Worm (Caenorhabditis elegans) whole organism, late embryonic: ENCODE measurements around the gene aak-2.

Experiments
- C08G9.2 ChIP-seq: sonication (generic microtip); optimal IDR thresholded peaks from 2 replicates; lab custom pipeline; 2016; ENCODE audit warnings: mild to moderate bottlenecking, missing genetic modification characterization, moderate library complexity, missing compliant biosample characterization
- C38D4.7 ChIP-seq: fragments of 200-800 bp; sonication (Bioruptor generic); optimal IDR thresholded peaks from 2 replicates; lab custom pipeline; 2018; ENCODE audit warnings: mild to moderate bottlenecking, missing genetic modification characterization, moderate library complexity, missing compliant biosample characterization
- Y22D7AL.16 ChIP-seq: sonication (generic microtip); optimal IDR thresholded peaks from 2 replicates; lab custom pipeline; 2016; ENCODE audit warnings: missing genetic modification characterization, missing compliant biosample characterization
- ama-1 ChIP-seq: fragments of 150-350 bp; optimal IDR thresholded peaks from 2 replicates; lab custom pipeline; 2014
- ceh-14 ChIP-seq: sonication (generic microtip); optimal IDR thresholded peaks from 2 replicates; lab custom pipeline; 2016; ENCODE audit warnings: missing genotype, missing genetic modification characterization, missing compliant biosample characterization
- ceh-18 ChIP-seq: sonication (generic microtip); optimal IDR thresholded peaks from 2 replicates; lab custom pipeline; 2016; ENCODE audit warnings: missing genetic modification characterization, missing compliant biosample characterization
- ceh-22 ChIP-seq: sonication (generic microtip); optimal IDR thresholded peaks from 2 replicates; lab custom pipeline; 2017; ENCODE audit warnings: missing biosample characterization, missing genetic modification characterization
- ceh-24 ChIP-seq: sonication (generic microtip); optimal IDR thresholded peaks from 2 replicates; lab custom pipeline; 2016; ENCODE audit warnings: mild to moderate bottlenecking, missing genetic modification characterization, missing compliant biosample characterization
- ceh-30 ChIP-seq: fragments of 150-350 bp; optimal IDR thresholded peaks from 2 replicates; lab custom pipeline; 2014; ENCODE audit warnings: missing biosample characterization, missing genetic modification characterization
- ceh-34 ChIP-seq: sonication (generic microtip); optimal IDR thresholded peaks from 2 replicates; lab custom pipeline; 2016; ENCODE audit warnings: mild to moderate bottlenecking, missing genetic modification characterization, missing compliant biosample characterization
- ceh-9 ChIP-seq: sonication (generic microtip); optimal IDR thresholded peaks from 2 replicates; lab custom pipeline; 2016; ENCODE audit warnings: mild to moderate bottlenecking, missing genetic modification characterization, inconsistent platforms, missing compliant biosample characterization
- che-1 ChIP-seq: sonication (generic microtip); optimal IDR thresholded peaks from 2 replicates; lab custom pipeline; 2016; ENCODE audit warnings: mild to moderate bottlenecking, missing genetic modification characterization, missing compliant biosample characterization
- elt-2 ChIP-seq: sonication (generic microtip); optimal IDR thresholded peaks from 2 replicates; lab custom pipeline; 2016; ENCODE audit warnings: missing genetic modification reagents, missing genetic modification characterization, missing compliant biosample characterization
- elt-4 ChIP-seq: sonication (generic microtip); optimal IDR thresholded peaks from 2 replicates; lab custom pipeline; 2016; ENCODE audit warnings: missing genetic modification characterization, missing compliant biosample characterization
- ets-4 ChIP-seq: sonication (generic microtip); optimal IDR thresholded peaks from 2 replicates; lab custom pipeline; 2016; ENCODE audit warnings: missing genetic modification characterization, missing compliant biosample characterization
- fkh-10 ChIP-seq: fragments of 150-350 bp; optimal IDR thresholded peaks from 2 replicates; lab custom pipeline; 2014; ENCODE audit warnings: missing biosample characterization, missing genetic modification reagents, missing genetic modification characterization
- fkh-6 ChIP-seq: sonication (generic microtip); optimal IDR thresholded peaks from 2 replicates; lab custom pipeline; 2016; ENCODE audit warnings: missing genetic modification characterization, missing compliant biosample characterization
- hlh-13 ChIP-seq: fragments of 200-800 bp; sonication (Bioruptor generic); optimal IDR thresholded peaks from 2 replicates; lab custom pipeline; 2018; ENCODE audit warnings: mild to moderate bottlenecking, missing genetic modification characterization, missing compliant biosample characterization
- hlh-15 ChIP-seq: sonication (generic microtip); optimal IDR thresholded peaks from 2 replicates; lab custom pipeline; 2016; ENCODE audit warnings: missing genetic modification characterization, missing compliant biosample characterization
- hlh-30 ChIP-seq: sonication (generic microtip); optimal IDR thresholded peaks from 2 replicates; lab custom pipeline; 2017; ENCODE audit warnings: antibody characterized with exemption, missing genetic modification characterization, missing compliant biosample characterization; ENCODE audit not compliant: insufficient read depth
- hlh-8 ChIP-seq: sonication (generic microtip); optimal IDR thresholded peaks from 2 replicates; lab custom pipeline; 2016; ENCODE audit warnings: missing genotype, missing genetic modification characterization, missing compliant biosample characterization
- madf-2 ChIP-seq: sonication (generic microtip); optimal IDR thresholded peaks from 2 replicates; lab custom pipeline; 2017; ENCODE audit warnings: missing genetic modification characterization, missing compliant biosample characterization
- nfya-1 ChIP-seq: sonication (generic microtip); optimal IDR thresholded peaks from 2 replicates; lab custom pipeline; 2017; ENCODE audit warnings: missing genetic modification characterization, mild to moderate bottlenecking, missing compliant biosample characterization, antibody characterized with exemption, moderate library complexity
- nhr-232 ChIP-seq: sonication (generic microtip); optimal IDR thresholded peaks from 2 replicates; lab custom pipeline; 2016; ENCODE audit warnings: missing genetic modification characterization, missing compliant biosample characterization
- npax-4 ChIP-seq: sonication (generic microtip); optimal IDR thresholded peaks from 2 replicates; lab custom pipeline; 2016; ENCODE audit warnings: missing genetic modification characterization, missing compliant biosample characterization
- odd-2 ChIP-seq: sonication (generic microtip); optimal IDR thresholded peaks from 2 replicates; lab custom pipeline; 2017; ENCODE audit warnings: antibody characterized with exemption, mild to moderate bottlenecking, missing genetic modification characterization, missing compliant biosample characterization
- pax-1 ChIP-seq: fragments of 150-350 bp; optimal IDR thresholded peaks from 2 replicates; lab custom pipeline; 2014; ENCODE audit warnings: missing biosample characterization, missing genetic modification characterization
- pha-2 ChIP-seq: sonication (generic microtip); optimal IDR thresholded peaks from 2 replicates; lab custom pipeline; 2017; ENCODE audit warnings: mild to moderate bottlenecking, missing genetic modification characterization, missing compliant biosample characterization
- pros-1 ChIP-seq: fragments of 150-350 bp; optimal IDR thresholded peaks from 2 replicates; lab custom pipeline; 2014; ENCODE audit warnings: missing biosample characterization, missing genetic modification reagents, missing genetic modification characterization
- rnt-1 ChIP-seq: sonication (generic microtip); optimal IDR thresholded peaks from 2 replicates; lab custom pipeline; 2016; ENCODE audit warnings: missing genetic modification characterization, missing compliant biosample characterization
- sox-2 ChIP-seq: fragments of 200-800 bp; sonication (Bioruptor generic); IDR thresholded peaks from 2 replicates; pipeline ENCODE4 v1.3.6; 2022; ENCODE audit warnings: missing genetic modification reagents, missing genetic modification characterization, missing compliant biosample characterization
- sox-4 ChIP-seq: sonication (generic microtip); optimal IDR thresholded peaks from 2 replicates; lab custom pipeline; 2017; ENCODE audit warnings: mild to moderate bottlenecking, missing genetic modification characterization, inconsistent platforms, missing compliant biosample characterization
- syd-9 ChIP-seq: sonication (generic microtip); optimal IDR thresholded peaks from 2 replicates; lab custom pipeline; 2016; ENCODE audit warnings: mild to moderate bottlenecking, missing genetic modification characterization, moderate library complexity, missing compliant biosample characterization
- tbx-2 ChIP-seq: sonication (generic microtip); optimal IDR thresholded peaks from 2 replicates; lab custom pipeline; 2016; ENCODE audit warnings: missing genetic modification characterization, missing compliant biosample characterization
- tbx-7 ChIP-seq: sonication (generic microtip); optimal IDR thresholded peaks from 2 replicates; lab custom pipeline; 2016; ENCODE audit warnings: missing genotype, missing genetic modification characterization, missing compliant biosample characterization
- ttx-3 ChIP-seq: sonication (generic microtip); optimal IDR thresholded peaks from 2 replicates; lab custom pipeline; 2016; ENCODE audit warnings: missing genetic modification reagents, missing genetic modification characterization, missing compliant biosample characterization
- unc-3 ChIP-seq, 2 experiments: fragments of 200-800 bp in 1 of 2; sonication (Bioruptor generic) in 1 of 2; sonication (generic microtip) in 1 of 2; conservative IDR thresholded peaks in 1 of 2; optimal IDR thresholded peaks in 1 of 2; 2 replicates each; pipeline versions ENCODE4 v1.3.6 to Lab custom; 2016 to 2022; ENCODE audit warnings: missing compliant biosample characterization in 2 of 2, missing genetic modification characterization in 2 of 2, missing genetic modification reagents in 1 of 2
- unc-42 ChIP-seq: sonication (generic microtip); optimal IDR thresholded peaks from 2 replicates; lab custom pipeline; 2016; ENCODE audit warnings: missing genotype, missing genetic modification characterization, missing compliant biosample characterization
- unc-86 ChIP-seq: sonication (generic microtip); optimal IDR thresholded peaks from 2 replicates; lab custom pipeline; 2016; ENCODE audit warnings: missing genetic modification characterization, missing compliant biosample characterization
- zip-5 ChIP-seq: sonication (generic microtip); optimal IDR thresholded peaks from 2 replicates; lab custom pipeline; 2016; ENCODE audit warnings: missing genetic modification characterization, missing compliant biosample characterization

Gene aak-2

ce11 chrX:16799065-16799663, 3.3 kb downstream of the aak-2 start (continued):
- TF ChIP-seq npax-4 (tag; lab: Kevin White, UChicago) (no peak), ceh-22 (tag; lab: Kevin White, UChicago) (no peak), pros-1 (peak; percentile 29), odd-2 (tag; lab: Kevin White, UChicago) (no peak), rnt-1 (no peak), hlh-30 (tag; lab: Kevin White, UChicago) (peak; percentile 53), unc-86 (tag; lab: Kevin White, UChicago) (no peak), ceh-9 (tag; lab: Kevin White, UChicago) (no peak), C08G9.2 (tag; lab: Kevin White, UChicago) (no peak), sox-4 (tag; lab: Kevin White, UChicago) (no peak), pax-1 (tag; lab: Kevin White, UChicago) (no peak), ceh-14 (tag; lab: Kevin White, UChicago) (no peak), Y22D7AL.16 (tag; lab: Kevin White, UChicago) (no peak), che-1 (tag; lab: Kevin White, UChicago) (no peak), hlh-13 (GFP tag; lab: Kevin White, UChicago) (no peak), fkh-10 (GFP tag; lab: Kevin White, UChicago) (no peak), fkh-6 (tag; lab: Kevin White, UChicago) (no peak), elt-2 (tag; lab: Kevin White, UChicago) (peak; percentile 20), elt-4 (no peak), ttx-3 (no peak), ceh-18 (tag; lab: Kevin White, UChicago) (peak; percentile 39), sox-2 (GFP tag; lab: Robert Waterston, UW) (no peak), tbx-2 (tag; lab: Kevin White, UChicago) (peak; percentile 49), nfya-1 (peak; percentile 75), madf-2 (tag; lab: Kevin White, UChicago) (no peak), zip-5 (tag; lab: Kevin White, UChicago) (no peak), ets-4 (tag; lab: Kevin White, UChicago) (no peak), ceh-24 (tag; lab: Kevin White, UChicago) (no peak), tbx-7 (tag; lab: Kevin White, UChicago) (no peak), unc-42 (tag; lab: Kevin White, UChicago) (peak; percentile 10), ceh-34 (peak; percentile 17), C38D4.7 (GFP tag; lab: Kevin White, UChicago) (no peak), ceh-30 (no peak), pha-2 (no peak), nhr-232 (no peak)

ce11 chrX:16803545-16803944, 7.7 kb downstream of the aak-2 start:
- no peak for TF ChIP-seq ama-1 (lab: Kevin White, UChicago)
- no peak for TF ChIP-seq syd-9 (tag; lab: Kevin White, UChicago)
- no peak for TF ChIP-seq hlh-15 (tag; lab: Kevin White, UChicago)
- TF ChIP-seq unc-3 (GFP tag; conservative IDR thresholded peaks at IDR 0.05; lab: Robert Waterston, UW), result no peak
- TF ChIP-seq unc-3 (tag; optimal IDR thresholded peaks at IDR 0.05; lab: Kevin White, UChicago), result no peak
- no peak for TF ChIP-seq odd-2 (tag; lab: Kevin White, UChicago)
- TF ChIP-seq rnt-1, result no peak
- no peak for TF ChIP-seq hlh-8 (tag; lab: Kevin White, UChicago)
- no peak for TF ChIP-seq ceh-34
- no peak for TF ChIP-seq ets-4 (tag; lab: Kevin White, UChicago)
- TF ChIP-seq ceh-22 (tag; lab: Kevin White, UChicago), result no peak
- TF ChIP-seq, all 69 proteins: peak for 0
